Fruit fly (Drosophila melanogaster) whole organism, embryonic: ENCODE data around the gene Pop5.

ENCODE experiments used
- Atf3 ChIP-seq: fragments of 200-800 bp; sonication (Bioruptor generic); optimal IDR thresholded peaks from 3 replicates; lab custom pipeline; 2016; ENCODE audit warnings: missing biosample characterization, missing genetic modification characterization
- B-H1 ChIP-seq: fragments of 200-800 bp; sonication (Bioruptor generic); IDR thresholded peaks from 3 replicates; pipeline ENCODE4 v1.3.6; 2022; ENCODE audit warnings: missing biosample characterization, missing genetic modification characterization
- CG1024 ChIP-seq: fragments of 200-800 bp; sonication (Bioruptor generic); IDR thresholded peaks from 2 replicates; pipeline ENCODE4 v1.3.6; 2022; ENCODE audit warnings: missing biosample characterization, missing genetic modification characterization
- CG11398 ChIP-seq: fragments of 200-800 bp; sonication (Bioruptor generic); optimal IDR thresholded peaks from 2 replicates; lab custom pipeline; 2016; ENCODE audit warnings: missing biosample characterization, missing genetic modification characterization
- CG13287 ChIP-seq: fragments of 200-800 bp; sonication (Bioruptor generic); IDR thresholded peaks from 2 replicates; pipeline ENCODE4 v1.3.6; 2022; ENCODE audit warnings: missing biosample characterization, missing genetic modification characterization; ENCODE audit not compliant: partially characterized antibody
- CG14860 ChIP-seq: fragments of 200-800 bp; sonication (Bioruptor generic); IDR thresholded peaks from 3 replicates; pipeline ENCODE4 v1.3.6; 2022; ENCODE audit warnings: missing biosample characterization, missing genetic modification characterization; ENCODE audit not compliant: partially characterized antibody
- CG15011 ChIP-seq: fragments of 200-800 bp; sonication (Bioruptor generic); optimal IDR thresholded peaks from 3 replicates; lab custom pipeline; 2018; ENCODE audit warnings: missing biosample characterization, mild to moderate bottlenecking, missing genetic modification characterization
- CG15601 ChIP-seq: fragments of 200-800 bp; sonication (Bioruptor generic); optimal IDR thresholded peaks from 3 replicates; lab custom pipeline; 2019; ENCODE audit warnings: missing biosample characterization, mild to moderate bottlenecking, missing genetic modification characterization, moderate library complexity
- CG1647 ChIP-seq: fragments of 200-800 bp; sonication (Bioruptor generic); optimal IDR thresholded peaks from 3 replicates; lab custom pipeline; 2016; ENCODE audit warnings: missing biosample characterization, missing genetic modification characterization
- CG17328 ChIP-seq: fragments of 200-800 bp; sonication (Bioruptor generic); IDR thresholded peaks from 2 replicates; pipeline ENCODE4 v1.3.6; 2022; ENCODE audit warnings: missing biosample characterization, missing genetic modification characterization
- CG17359 ChIP-seq: fragments of 200-800 bp; sonication (Bioruptor generic); optimal IDR thresholded peaks from 3 replicates; lab custom pipeline; 2018; ENCODE audit warnings: missing biosample characterization, mild to moderate bottlenecking, missing genetic modification characterization, moderate library complexity
- CG17385 ChIP-seq: fragments of 200-800 bp; sonication (Bioruptor generic); optimal IDR thresholded peaks from 3 replicates; lab custom pipeline; 2018; ENCODE audit warnings: missing biosample characterization, mild to moderate bottlenecking, missing genetic modification characterization
- CG17829 ChIP-seq: fragments of 200-800 bp; optimal IDR thresholded peaks from 2 replicates; lab custom pipeline; 2019; ENCODE audit warnings: missing biosample characterization, mild to moderate bottlenecking, missing genetic modification characterization, moderate library complexity
- CG2116 ChIP-seq: fragments of 200-800 bp; sonication (Bioruptor generic); optimal IDR thresholded peaks from 3 replicates; lab custom pipeline; 2018; ENCODE audit warnings: missing biosample characterization, mild to moderate bottlenecking, missing genetic modification characterization
- CG30020 ChIP-seq: fragments of 200-800 bp; optimal IDR thresholded peaks from 2 replicates; lab custom pipeline; 2019; ENCODE audit warnings: missing biosample characterization, mild to moderate bottlenecking, missing genetic modification characterization, moderate library complexity
- CG3995 ChIP-seq: fragments of 200-800 bp; sonication (Bioruptor generic); optimal IDR thresholded peaks from 3 replicates; lab custom pipeline; 2016; ENCODE audit warnings: missing biosample characterization, missing genetic modification characterization
- CG4328 ChIP-seq: fragments of 200-800 bp; sonication (Bioruptor generic); optimal IDR thresholded peaks from 3 replicates; lab custom pipeline; 2017; ENCODE audit warnings: missing biosample characterization, missing genetic modification reagents, missing genetic modification characterization
- CG7357 ChIP-seq: fragments of 200-800 bp; sonication (Bioruptor generic); IDR thresholded peaks from 3 replicates; pipeline ENCODE4 v1.3.6; 2022; ENCODE audit warnings: missing biosample characterization, missing genetic modification characterization
- CG9797 ChIP-seq: fragments of 200-800 bp; sonication (Bioruptor generic); optimal IDR thresholded peaks from 3 replicates; lab custom pipeline; 2018; ENCODE audit warnings: missing biosample characterization, mild to moderate bottlenecking, missing genetic modification characterization
- CG9817 ChIP-seq: fragments of 200-800 bp; sonication (Bioruptor generic); optimal IDR thresholded peaks from 2 replicates; lab custom pipeline; 2018; ENCODE audit warnings: missing biosample characterization, mild to moderate bottlenecking, missing genetic modification characterization, moderate library complexity
- CkIIα-i1 ChIP-seq: fragments of 200-800 bp; sonication (Bioruptor generic); IDR thresholded peaks from 2 replicates; pipeline ENCODE4 v1.3.6; 2022; ENCODE audit warnings: missing biosample characterization, missing genetic modification characterization
- CoRest ChIP-seq: fragments of 200-800 bp; sonication (Bioruptor generic); optimal IDR thresholded peaks from 3 replicates; lab custom pipeline; 2018; ENCODE audit warnings: missing biosample characterization, mild to moderate bottlenecking, missing genetic modification characterization, moderate library complexity
- Doc3 ChIP-seq: fragments of 200-800 bp; sonication (Bioruptor generic); IDR thresholded peaks from 3 replicates; pipeline ENCODE4 v1.3.6; 2022; ENCODE audit warnings: missing biosample characterization, missing genetic modification characterization; ENCODE audit not compliant: partially characterized antibody
- Dref ChIP-seq: fragments of 200-800 bp; sonication (Bioruptor generic); IDR thresholded peaks from 2 replicates; pipeline ENCODE4 v1.3.6; 2022; ENCODE audit warnings: missing biosample characterization, missing genetic modification characterization
- Drgx ChIP-seq: fragments of 200-800 bp; sonication (Bioruptor generic); IDR thresholded peaks from 2 replicates; pipeline ENCODE4 v1.3.6; 2022; ENCODE audit warnings: missing biosample characterization, missing genetic modification characterization
- Ets97D ChIP-seq: fragments of 200-800 bp; sonication (Bioruptor generic); optimal IDR thresholded peaks from 3 replicates; lab custom pipeline; 2016; ENCODE audit warnings: missing biosample characterization, missing genetic modification characterization
- HmgZ ChIP-seq: fragments of 200-800 bp; sonication (Bioruptor generic); optimal IDR thresholded peaks from 2 replicates; lab custom pipeline; 2018; ENCODE audit warnings: missing biosample characterization, mild to moderate bottlenecking, missing genetic modification characterization
- Hr39 ChIP-seq: fragments of >200 bp; optimal IDR thresholded peaks from 2 replicates; lab custom pipeline; 2017
- Meics ChIP-seq: fragments of 200-800 bp; sonication (Bioruptor generic); optimal IDR thresholded peaks from 2 replicates; lab custom pipeline; 2017; ENCODE audit warnings: missing biosample characterization, mild to moderate bottlenecking, missing genetic modification characterization
- Myb ChIP-seq: fragments of 200-800 bp; sonication (Bioruptor generic); optimal IDR thresholded peaks from 2 replicates; lab custom pipeline; 2016; ENCODE audit warnings: missing biosample characterization, missing genetic modification characterization
- Neu2 ChIP-seq: fragments of 200-800 bp; sonication (Bioruptor generic); optimal IDR thresholded peaks from 3 replicates; lab custom pipeline; 2016; ENCODE audit warnings: missing biosample characterization, missing genetic modification characterization, borderline replicate concordance
- Rfx ChIP-seq: fragments of 200-800 bp; sonication (Bioruptor generic); IDR thresholded peaks from 2 replicates; pipeline ENCODE4 v1.3.6; 2022; ENCODE audit warnings: missing biosample characterization, missing genetic modification characterization
- Side ChIP-seq: fragments of 200-800 bp; sonication (Bioruptor generic); optimal IDR thresholded peaks from 2 replicates; lab custom pipeline; 2016; ENCODE audit warnings: missing biosample characterization, missing genetic modification characterization
- YL-1 ChIP-seq: fragments of 200-800 bp; sonication (Bioruptor generic); optimal IDR thresholded peaks from 3 replicates; lab custom pipeline; 2017; ENCODE audit warnings: missing biosample characterization, mild to moderate bottlenecking, missing genetic modification characterization
- chif ChIP-seq, 2 experiments: fragments of 200-800 bp; sonication (Bioruptor generic); optimal IDR thresholded peaks; 3 replicates each; lab custom pipeline; 2016; ENCODE audit warnings: missing biosample characterization in 2 of 2, missing genetic modification characterization in 2 of 2
- ci ChIP-seq: fragments of 200-800 bp; sonication (Bioruptor generic); IDR thresholded peaks from 3 replicates; pipeline ENCODE4 v1.3.6; 2022; ENCODE audit warnings: missing biosample characterization, missing genetic modification characterization
- crp ChIP-seq, 2 experiments: fragments of 200-800 bp; sonication (Bioruptor generic); optimal IDR thresholded peaks; 2 replicates in 1 of 2; 3 replicates in 1 of 2; lab custom pipeline; 2017; ENCODE audit warnings: missing biosample characterization in 2 of 2, missing genetic modification characterization in 2 of 2, mild to moderate bottlenecking in 1 of 2, moderate library complexity in 1 of 2
- danr ChIP-seq: fragments of 200-800 bp; sonication (Bioruptor generic); IDR thresholded peaks from 2 replicates; pipeline ENCODE4 v1.3.6; 2022; ENCODE audit warnings: missing biosample characterization, missing genetic modification characterization
- dmrt11E ChIP-seq: fragments of 200-800 bp; sonication (Bioruptor generic); optimal IDR thresholded peaks from 3 replicates; lab custom pipeline; 2018; ENCODE audit warnings: missing biosample characterization, mild to moderate bottlenecking, missing genetic modification characterization, moderate library complexity
- fu2 ChIP-seq: fragments of 200-800 bp; sonication (Bioruptor generic); optimal IDR thresholded peaks from 2 replicates; lab custom pipeline; 2016; ENCODE audit warnings: missing biosample characterization, missing genetic modification characterization
- gcm ChIP-seq: fragments of 200-800 bp; sonication (Bioruptor generic); optimal IDR thresholded peaks from 2 replicates; lab custom pipeline; 2019; ENCODE audit warnings: missing biosample characterization, mild to moderate bottlenecking, missing genetic modification characterization, moderate library complexity
- jing ChIP-seq: fragments of 200-800 bp; sonication (Bioruptor generic); optimal IDR thresholded peaks from 2 replicates; lab custom pipeline; 2018; ENCODE audit warnings: missing biosample characterization, mild to moderate bottlenecking, missing genetic modification characterization
- kay ChIP-seq: fragments of 200-800 bp; sonication (Bioruptor generic); optimal IDR thresholded peaks from 2 replicates; lab custom pipeline; 2016; ENCODE audit warnings: missing biosample characterization, missing genetic modification characterization
- mirr ChIP-seq: fragments of 200-800 bp; sonication (Bioruptor generic); optimal IDR thresholded peaks from 3 replicates; lab custom pipeline; 2018; ENCODE audit warnings: missing biosample characterization, mild to moderate bottlenecking, missing genetic modification characterization
- nau ChIP-seq: fragments of 200-800 bp; sonication (Bioruptor generic); optimal IDR thresholded peaks from 3 replicates; lab custom pipeline; 2017; ENCODE audit warnings: missing biosample characterization, mild to moderate bottlenecking, missing genetic modification characterization, missing genetic modification reagents
- nom ChIP-seq: fragments of 200-800 bp; sonication (Bioruptor generic); optimal IDR thresholded peaks from 2 replicates; lab custom pipeline; 2017; ENCODE audit warnings: missing biosample characterization, missing genetic modification characterization, mild to moderate bottlenecking, moderate library complexity, missing genetic modification reagents
- tll ChIP-seq, 2 experiments: fragments of 200-800 bp in 1 of 2; fragments of >200 bp in 1 of 2; sonication (Bioruptor generic) in 1 of 2; optimal IDR thresholded peaks; 2 replicates each; lab custom pipeline; 2017 to 2019; ENCODE audit warnings: missing biosample characterization in 2 of 2, missing genetic modification characterization in 2 of 2, mild to moderate bottlenecking in 1 of 2, moderate library complexity in 1 of 2
- trem ChIP-seq: fragments of 200-800 bp; optimal IDR thresholded peaks from 3 replicates; lab custom pipeline; 2019; ENCODE audit warnings: missing biosample characterization, mild to moderate bottlenecking, missing genetic modification characterization, moderate library complexity
- vvl ChIP-seq: fragments of 200-800 bp; sonication (Bioruptor generic); IDR thresholded peaks from 2 replicates; pipeline ENCODE4 v1.3.6; 2022; ENCODE audit warnings: missing biosample characterization, missing genetic modification characterization
- zen2 ChIP-seq: fragments of 200-800 bp; sonication (Bioruptor generic); IDR thresholded peaks from 3 replicates; pipeline ENCODE4 v1.3.6; 2022; ENCODE audit warnings: missing biosample characterization, missing genetic modification characterization; ENCODE audit not compliant: partially characterized antibody

The Pop5 gene

DNA sequence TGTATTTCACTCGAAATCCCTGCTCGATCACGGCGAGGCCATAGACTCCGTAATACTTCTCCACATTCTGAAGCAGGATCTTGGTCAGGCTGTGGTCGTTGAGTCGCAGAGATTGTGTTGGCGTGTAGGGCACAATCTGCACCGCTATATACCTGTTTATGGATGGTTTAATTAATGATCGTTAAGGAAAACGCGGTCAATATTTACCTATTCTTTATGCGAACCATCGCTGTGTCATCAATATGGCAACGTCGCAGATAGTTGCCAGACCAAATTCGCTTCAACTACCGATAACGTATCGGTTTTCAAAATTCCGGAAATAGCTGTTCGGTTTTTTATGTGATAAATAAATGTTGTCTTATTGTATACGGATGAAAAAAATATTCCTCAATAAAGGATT lies at the start of gene Pop5:
Pop5 (minus strand) TSS at position 240 of the 400 bp plus-strand sequence.
- TF ChIP-seq CG1024 (no peak), CG9797 (GFP tag; lab: Kevin White, UChicago) (peak; percentile 19), Hr39 (lab: Kevin White, UChicago) (no peak), mirr (GFP tag; lab: Kevin White, UChicago) (peak; percentile 43), B-H1 (GFP tag; lab: Robert Waterston, UW) (no peak), HmgZ (tag; lab: Kevin White, UChicago) (peak; percentile 58), Myb (peak; percentile 81), fu2 (GFP tag; lab: Kevin White, UChicago) (no peak), CG13287 (peak; percentile 34; the same call in 1 of the 2 replicates), kay (GFP tag; lab: Kevin White, UChicago) (no peak), Ets97D (GFP tag; lab: Kevin White, UChicago) (peak; percentile 94), CG4328 (GFP tag; lab: Kevin White, UChicago) (no peak), dmrt11E (tag; lab: Kevin White, UChicago) (peak; percentile 4), gcm (GFP tag; lab: Kevin White, UChicago) (peak; percentile 21), nau (GFP tag; lab: Kevin White, UChicago) (no peak), Neu2 (no peak), zen2 (GFP tag; lab: Robert Waterston, UW) (no peak), CG14860 (GFP tag; lab: Robert Waterston, UW) (no peak), tll (GFP tag; optimal IDR thresholded peaks at IDR 0.05; lab: Kevin White, UChicago) (no peak), ci (GFP tag; lab: Robert Waterston, UW) (peak; percentile 26; the same call in 1 of the 3 replicates), CG17359 (peak; percentile 19), CG17829 (peak; percentile 37), Side (GFP tag; lab: Kevin White, UChicago) (no peak), trem (tag; lab: Kevin White, UChicago) (peak; percentile 88), Rfx (peak; percentile 45; the same call in 1 of the 2 replicates), CG30020 (tag; lab: Kevin White, UChicago) (peak; percentile 28), Atf3 (GFP tag; lab: Kevin White, UChicago) (no peak), CG15011 (GFP tag; lab: Kevin White, UChicago) (no peak), vvl (GFP tag; lab: Robert Waterston, UW) (peak; percentile 49), Doc3 (GFP tag; lab: Robert Waterston, UW) (0 out of 3 replicates have a peak, but pooled peaks have one; percentile 20), CG17328 (GFP tag; lab: Robert Waterston, UW) (no peak), CG15601 (tag; lab: Kevin White, UChicago) (peak; percentile 21), CG1647 (GFP tag; lab: Kevin White, UChicago) (no peak), Dref (GFP tag; lab: Robert Waterston, UW) (peak; percentile 77), chif (GFP tag; optimal IDR thresholded peaks at IDR 0.05; lab: Kevin White, UChicago) (no peak), CG3995 (GFP tag; lab: Kevin White, UChicago) (peak; percentile 63), CG9817 (tag; lab: Kevin White, UChicago) (peak; percentile 1), YL-1 (GFP tag; lab: Kevin White, UChicago) (peak; percentile 36), CG11398 (GFP tag; lab: Kevin White, UChicago) (no peak), crp (GFP tag; optimal IDR thresholded peaks at IDR 0.05; lab: Kevin White, UChicago) (peak in 1 of 2 experiments; percentile 13), Drgx (0 out of 2 replicates have a peak, but pooled peaks have one; percentile 19), CkIIα-i1 (GFP tag; lab: Robert Waterston, UW) (no peak), Meics (peak; percentile 30), CG17385 (GFP tag; lab: Kevin White, UChicago) (peak; percentile 38), danr (GFP tag; lab: Robert Waterston, UW) (no peak), CG7357 (GFP tag; lab: Robert Waterston, UW) (no peak), jing (GFP tag; lab: Kevin White, UChicago) (no peak), CG2116 (GFP tag; lab: Kevin White, UChicago) (peak; percentile 65), nom (GFP tag; lab: Kevin White, UChicago) (no peak), CoRest (tag; lab: Kevin White, UChicago) (peak; percentile 69)
